Fruit fly (Drosophila melanogaster): ENCODE measurements around the gene CG17726.

- no peak for TF ChIP-seq CTCF (optimal IDR thresholded peaks at IDR 0.05)
- TF ChIP-seq CG8478 (optimal IDR thresholded peaks at IDR 0.05), result no peak
Measured at dm6 chr3R:11243057-11243740, 16.6 kb downstream of the CG17726 start.

All from S2 (cell line).